Fruit fly (Drosophila melanogaster): ENCODE data around the gene CG31676.

CG31676 gene

dm6 chr2L:20803733-20804164, 36.8 kb upstream of the CG31676 start (continued):
- peak; percentile 99 for TF ChIP-seq scrt (GFP tag; optimal IDR thresholded peaks at IDR 0.05)
- no peak for TF ChIP-seq CG11695 (GFP tag; IDR thresholded peaks at IDR 0.05)
- no peak for TF ChIP-seq crp (GFP tag; optimal IDR thresholded peaks at IDR 0.05)
- TF ChIP-seq B-H1 (GFP tag; IDR thresholded peaks at IDR 0.05): no peak
- no peak for TF ChIP-seq CG10654 (GFP tag; optimal IDR thresholded peaks at IDR 0.05)
- TF ChIP-seq run (tag; optimal IDR thresholded peaks at IDR 0.05): no peak
- no peak for TF ChIP-seq Dbx (GFP tag; IDR thresholded peaks at IDR 0.05)
- no peak for TF ChIP-seq stc (GFP tag; IDR thresholded peaks at IDR 0.05)
- no peak for TF ChIP-seq CG10543 (GFP tag; optimal IDR thresholded peaks at IDR 0.05)
- TF ChIP-seq CG13894 (tag; optimal IDR thresholded peaks at IDR 0.05): peak; percentile 48
- TF ChIP-seq Trl (optimal IDR thresholded peaks at IDR 0.05): peak; percentile 45 to 52
- TF ChIP-seq Trl (GFP tag; optimal IDR thresholded peaks at IDR 0.05): no peak
- TF ChIP-seq lab (GFP tag; optimal IDR thresholded peaks at IDR 0.05): peak; percentile 7
- TF ChIP-seq CG2120 (GFP tag; optimal IDR thresholded peaks at IDR 0.05): no peak
- no peak for TF ChIP-seq Lhr (GFP tag; optimal IDR thresholded peaks at IDR 0.05)
- no peak for TF ChIP-seq repo (GFP tag; optimal IDR thresholded peaks at IDR 0.05)
- TF ChIP-seq CG7357 (GFP tag; IDR thresholded peaks at IDR 0.05): no peak
- no peak for TF ChIP-seq CG14710 (tag; optimal IDR thresholded peaks at IDR 0.05)
- no peak for TF ChIP-seq zf30C (GFP tag; optimal IDR thresholded peaks at IDR 0.05)
- TF ChIP-seq CG5953 (GFP tag; IDR thresholded peaks at IDR 0.05): no peak
- no peak for TF ChIP-seq CG13424 (tag; optimal IDR thresholded peaks at IDR 0.05)
- no peak for TF ChIP-seq Tbp (GFP tag; optimal IDR thresholded peaks at IDR 0.05)
- TF ChIP-seq ac (GFP tag; optimal IDR thresholded peaks at IDR 0.05): no peak
- TF ChIP-seq HmgD (GFP tag; optimal IDR thresholded peaks at IDR 0.05): no peak
- no peak for TF ChIP-seq CG17912 (GFP tag; optimal IDR thresholded peaks at IDR 0.05)
- no peak for TF ChIP-seq CG4617 (GFP tag; optimal IDR thresholded peaks at IDR 0.05; ENCODE audit: borderline replicate concordance)
- TF ChIP-seq cg (GFP tag; optimal IDR thresholded peaks at IDR 0.05): peak; percentile 38
- no peak for TF ChIP-seq Hr39 (optimal IDR thresholded peaks at IDR 0.05)
- TF ChIP-seq danr (GFP tag; IDR thresholded peaks at IDR 0.05): no peak
- TF ChIP-seq CG11723 (GFP tag; optimal IDR thresholded peaks at IDR 0.05): no peak
- no peak for TF ChIP-seq Side (GFP tag; optimal IDR thresholded peaks at IDR 0.05)
- TF ChIP-seq cas (GFP tag; IDR thresholded peaks at IDR 0.05): no peak
- peak; percentile 78; the same call in 2 of the 4 replicates for TF ChIP-seq chinmo (GFP tag; IDR thresholded peaks at IDR 0.05; ENCODE audit: partially characterized antibody)
- 0 out of 2 replicates have a peak, but pooled peaks have one; percentile 47 for TF ChIP-seq toy (GFP tag; IDR thresholded peaks at IDR 0.05)
- peak; percentile 91 for TF ChIP-seq crol (GFP tag; IDR thresholded peaks at IDR 0.05)
- no peak for TF ChIP-seq Hmx (GFP tag; optimal IDR thresholded peaks at IDR 0.05)
- no peak for TF ChIP-seq croc (GFP tag; conservative IDR thresholded peaks at IDR 0.05)
- TF ChIP-seq CG17829 (tag; optimal IDR thresholded peaks at IDR 0.05): no peak
- peak; percentile 83 for TF ChIP-seq pros (GFP tag; optimal IDR thresholded peaks at IDR 0.05)
- TF ChIP-seq Atf3 (GFP tag; optimal IDR thresholded peaks at IDR 0.05): no peak
- no peak for TF ChIP-seq H15 (GFP tag; IDR thresholded peaks at IDR 0.05)
- no peak for TF ChIP-seq dmrt11E (tag; optimal IDR thresholded peaks at IDR 0.05)
- TF ChIP-seq CG9609 (GFP tag; optimal IDR thresholded peaks at IDR 0.05): no peak
- TF ChIP-seq CTCF (GFP tag; optimal IDR thresholded peaks at IDR 0.05): no peak
- no peak for TF ChIP-seq ssp (GFP tag; IDR thresholded peaks at IDR 0.05)
- no peak for TF ChIP-seq Camta (GFP tag; optimal IDR thresholded peaks at IDR 0.05)
- 0 out of 2 replicates have a peak, but pooled peaks have one; percentile 44 for TF ChIP-seq CG42726 (GFP tag; IDR thresholded peaks at IDR 0.05; ENCODE audit: partially characterized antibody)
- TF ChIP-seq CG31224 (GFP tag; IDR thresholded peaks at IDR 0.05): peak; percentile 27; the same call in 1 of the 2 replicates
- TF ChIP-seq ttk (GFP tag; IDR thresholded peaks at IDR 0.05): peak; percentile 58; the same call in 1 of the 2 replicates
- TF ChIP-seq Dad (GFP tag; optimal IDR thresholded peaks at IDR 0.05): no peak
- peak; percentile 80 for TF ChIP-seq abd-A (tag; optimal IDR thresholded peaks at IDR 0.05)
- TF ChIP-seq HHEX (GFP tag; optimal IDR thresholded peaks at IDR 0.05): no peak
- TF ChIP-seq Mad (GFP tag; optimal IDR thresholded peaks at IDR 0.05): no peak

All from whole organism, embryonic.